Worm (Caenorhabditis elegans) whole organism, mixed stage, embryonic: ENCODE measurements around the gene C32D5.8.

Experiments used
- M03D4.4 ChIP-seq: sonication (generic microtip); optimal IDR thresholded peaks from 2 replicates; lab custom pipeline; 2017; ENCODE audit warnings: mild to moderate bottlenecking, missing genetic modification characterization, missing compliant biosample characterization
- bed-3 ChIP-seq: fragments of 200-800 bp; sonication (Bioruptor generic); optimal IDR thresholded peaks from 3 replicates; lab custom pipeline; 2018; ENCODE audit warnings: mild to moderate bottlenecking, missing genetic modification characterization, moderate library complexity, missing compliant biosample characterization
- blmp-1 ChIP-seq: fragments of 150-350 bp; optimal IDR thresholded peaks from 2 replicates; lab custom pipeline; 2014; ENCODE audit warnings: missing biosample characterization, missing genetic modification characterization
- ceh-39 ChIP-seq: fragments of 150-350 bp; optimal IDR thresholded peaks from 2 replicates; lab custom pipeline; 2014; ENCODE audit warnings: missing biosample characterization, missing genetic modification characterization
- ceh-43 ChIP-seq: fragments of 200-800 bp; sonication (Bioruptor generic); optimal IDR thresholded peaks from 2 replicates; lab custom pipeline; 2018; ENCODE audit warnings: mild to moderate bottlenecking, missing genetic modification characterization, moderate library complexity, missing compliant biosample characterization
- ceh-83 ChIP-seq: fragments of 200-800 bp; sonication (Bioruptor generic); optimal IDR thresholded peaks from 2 replicates; lab custom pipeline; 2018; ENCODE audit warnings: mild to moderate bottlenecking, missing genetic modification characterization, missing compliant biosample characterization
- ces-1 ChIP-seq: fragments of 150-350 bp; optimal IDR thresholded peaks from 2 replicates; lab custom pipeline; 2014; ENCODE audit warnings: missing biosample characterization, missing genetic modification reagents, missing genetic modification characterization
- cnd-1 ChIP-seq: fragments of 200-800 bp; sonication (Bioruptor generic); optimal IDR thresholded peaks from 2 replicates; lab custom pipeline; 2018; ENCODE audit warnings: mild to moderate bottlenecking, missing genetic modification characterization, missing compliant biosample characterization
- drap-1 ChIP-seq: fragments of 200-800 bp; sonication (Bioruptor generic); optimal IDR thresholded peaks from 3 replicates; lab custom pipeline; 2018; ENCODE audit warnings: mild to moderate bottlenecking, missing genetic modification characterization, missing compliant biosample characterization
- elt-1 ChIP-seq: sonication (generic microtip); optimal IDR thresholded peaks from 2 replicates; lab custom pipeline; 2017; ENCODE audit warnings: missing genetic modification characterization, mild to moderate bottlenecking, missing compliant biosample characterization, antibody characterized with exemption, moderate library complexity, borderline replicate concordance; ENCODE audit not compliant: insufficient read depth
- elt-3 ChIP-seq: fragments of 150-350 bp; optimal IDR thresholded peaks from 2 replicates; lab custom pipeline; 2014; ENCODE audit warnings: missing biosample characterization, missing genetic modification characterization
- flh-1 ChIP-seq: fragments of 200-800 bp; sonication (Bioruptor generic); optimal IDR thresholded peaks from 2 replicates; lab custom pipeline; 2018; ENCODE audit warnings: mild to moderate bottlenecking, missing genetic modification characterization, moderate library complexity, missing compliant biosample characterization
- ham-2 ChIP-seq: fragments of 200-800 bp; sonication (Bioruptor generic); optimal IDR thresholded peaks from 2 replicates; lab custom pipeline; 2018; ENCODE audit warnings: mild to moderate bottlenecking, missing genetic modification characterization, missing compliant biosample characterization
- lin-13 ChIP-seq: fragments of 150-350 bp; optimal IDR thresholded peaks from 2 replicates; lab custom pipeline; 2014; ENCODE audit warnings: missing biosample characterization, missing genetic modification characterization
- lin-32 ChIP-seq: fragments of 200-800 bp; sonication (Bioruptor generic); optimal IDR thresholded peaks from 2 replicates; lab custom pipeline; 2018; ENCODE audit warnings: mild to moderate bottlenecking, missing genetic modification characterization, missing compliant biosample characterization
- lsy-2 ChIP-seq: fragments of 150-350 bp; optimal IDR thresholded peaks from 2 replicates; lab custom pipeline; 2014; ENCODE audit warnings: missing biosample characterization, missing genetic modification characterization
- mab-5 ChIP-seq: fragments of 150-350 bp; optimal IDR thresholded peaks from 2 replicates; lab custom pipeline; 2014; ENCODE audit warnings: missing biosample characterization, missing genetic modification characterization
- mep-1 ChIP-seq: fragments of 150-350 bp; optimal IDR thresholded peaks from 2 replicates; lab custom pipeline; 2017; ENCODE audit warnings: missing biosample characterization, missing genetic modification reagents, missing genetic modification characterization, inconsistent platforms
- mls-2 ChIP-seq: sonication (generic microtip); optimal IDR thresholded peaks from 2 replicates; lab custom pipeline; 2016; ENCODE audit warnings: mild to moderate bottlenecking, missing genetic modification characterization, moderate library complexity, missing compliant biosample characterization
- nhr-12 ChIP-seq: fragments of 150-350 bp; optimal IDR thresholded peaks from 2 replicates; lab custom pipeline; 2014; ENCODE audit warnings: missing biosample characterization, missing genetic modification characterization
- nhr-2 ChIP-seq: fragments of 150-350 bp; optimal IDR thresholded peaks from 2 replicates; lab custom pipeline; 2014; ENCODE audit warnings: missing biosample characterization, missing genetic modification characterization
- nhr-237 ChIP-seq: fragments of 150-350 bp; optimal IDR thresholded peaks from 2 replicates; lab custom pipeline; 2014; ENCODE audit warnings: missing biosample characterization, missing genetic modification characterization
- nhr-28 ChIP-seq: fragments of 150-350 bp; optimal IDR thresholded peaks from 2 replicates; lab custom pipeline; 2014; ENCODE audit warnings: missing biosample characterization, missing genetic modification characterization
- nhr-76 ChIP-seq: sonication (generic microtip); optimal IDR thresholded peaks from 2 replicates; lab custom pipeline; 2017; ENCODE audit warnings: missing biosample characterization, missing genetic modification characterization
- pha-4 ChIP-seq: fragments of 150-350 bp; optimal IDR thresholded peaks from 2 replicates; lab custom pipeline; 2018; ENCODE audit warnings: missing biosample characterization, missing genetic modification reagents, missing genetic modification characterization
- sem-2 ChIP-seq: fragments of 200-800 bp; sonication (Bioruptor generic); optimal IDR thresholded peaks from 2 replicates; lab custom pipeline; 2018; ENCODE audit warnings: mild to moderate bottlenecking, missing genetic modification characterization, missing compliant biosample characterization
- snpc-4 ChIP-seq: fragments of 150-350 bp; optimal IDR thresholded peaks from 2 replicates; lab custom pipeline; 2014; ENCODE audit warnings: missing biosample characterization, missing genetic modification characterization
- sptf-1 ChIP-seq: sonication (generic microtip); optimal IDR thresholded peaks from 2 replicates; lab custom pipeline; 2017; ENCODE audit warnings: mild to moderate bottlenecking, missing genetic modification characterization, moderate library complexity, missing compliant biosample characterization
- tbx-8 ChIP-seq: fragments of 200-800 bp; sonication (Bioruptor generic); optimal IDR thresholded peaks from 2 replicates; lab custom pipeline; 2018; ENCODE audit warnings: mild to moderate bottlenecking, missing genetic modification characterization, moderate library complexity, missing compliant biosample characterization
- unc-120 ChIP-seq: sonication (generic microtip); optimal IDR thresholded peaks from 2 replicates; lab custom pipeline; 2017; ENCODE audit warnings: missing genetic modification characterization, missing compliant biosample characterization; ENCODE audit not compliant: poor library complexity, severe bottlenecking
- unc-39 ChIP-seq: fragments of 150-350 bp; optimal IDR thresholded peaks from 2 replicates; lab custom pipeline; 2014; ENCODE audit warnings: missing biosample characterization, missing genetic modification characterization
- unc-62 ChIP-seq: fragments of 150-350 bp; optimal IDR thresholded peaks from 2 replicates; lab custom pipeline; 2014; ENCODE audit warnings: missing biosample characterization, missing genetic modification reagents, missing genetic modification characterization
- zip-8 ChIP-seq: fragments of 150-350 bp; optimal IDR thresholded peaks from 2 replicates; lab custom pipeline; 2014; ENCODE audit warnings: missing biosample characterization, missing genetic modification characterization
- ztf-11 ChIP-seq: fragments of 150-350 bp; optimal IDR thresholded peaks from 2 replicates; lab custom pipeline; 2014; ENCODE audit warnings: missing biosample characterization, missing genetic modification characterization

C32D5.8 gene

DNA sequence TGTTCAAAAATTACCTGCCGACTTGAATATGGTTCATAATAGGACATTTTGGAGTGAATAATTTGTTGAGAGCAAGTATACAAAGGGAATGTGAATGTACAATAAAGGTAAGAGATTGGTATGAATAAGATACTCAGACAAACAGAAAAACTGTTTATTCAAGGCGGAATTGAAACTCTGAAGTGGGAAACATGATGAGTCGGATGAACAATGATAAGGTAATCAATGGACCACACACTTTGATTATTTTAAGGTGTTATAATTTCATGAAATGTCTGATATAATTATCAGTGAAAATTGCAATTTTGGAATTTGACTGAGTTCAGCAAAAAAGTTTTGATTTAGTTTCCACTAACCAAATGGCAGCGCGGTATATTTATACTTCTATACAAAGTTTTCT lies 6.3 kb downstream of the C32D5.8 start:
- TF ChIP-seq tbx-8 (GFP tag; lab: Kevin White, UChicago) (no peak), elt-1 (tag; lab: Kevin White, UChicago) (no peak), ceh-83 (no peak), lin-32 (GFP tag; lab: Kevin White, UChicago) (no peak), lin-13 (no peak), sptf-1 (tag; lab: Kevin White, UChicago) (no peak), unc-39 (tag; lab: Kevin White, UChicago) (no peak), bed-3 (GFP tag; lab: Kevin White, UChicago) (no peak), snpc-4 (tag; lab: Kevin White, UChicago) (no peak), ceh-43 (GFP tag; lab: Kevin White, UChicago) (no peak), mls-2 (tag; lab: Kevin White, UChicago) (no peak), elt-3 (tag; lab: Kevin White, UChicago) (no peak), ceh-39 (tag; lab: Kevin White, UChicago) (no peak)

ce11 chrII:6335358-6335757 lies 10.4 kb downstream of the C32D5.8 start, which contains the start of gene C32D5.14:
C32D5.14 (plus strand) TSS chrII:6335488.
- TF ChIP-seq tbx-8 (GFP tag; lab: Kevin White, UChicago) (no peak), mls-2 (tag; lab: Kevin White, UChicago) (no peak), nhr-2 (tag; lab: Kevin White, UChicago) (no peak), ham-2 (GFP tag; lab: Kevin White, UChicago) (no peak), mep-1 (tag; lab: Kevin White, UChicago) (no peak), sptf-1 (tag; lab: Kevin White, UChicago) (no peak), nhr-28 (tag; lab: Kevin White, UChicago) (no peak), snpc-4 (tag; lab: Kevin White, UChicago) (no peak)

- no peak for TF ChIP-seq blmp-1 (tag; lab: Kevin White, UChicago)
- TF ChIP-seq snpc-4 (tag; lab: Kevin White, UChicago) = no peak
- TF ChIP-seq unc-39 (tag; lab: Kevin White, UChicago) = no peak
- TF ChIP-seq ceh-39 (tag; lab: Kevin White, UChicago) = no peak
- TF ChIP-seq drap-1 = no peak
- TF ChIP-seq ham-2 (GFP tag; lab: Kevin White, UChicago) = no peak
- TF ChIP-seq tbx-8 (GFP tag; lab: Kevin White, UChicago) = no peak
- no peak for TF ChIP-seq mls-2 (tag; lab: Kevin White, UChicago)
- no peak for TF ChIP-seq cnd-1
- no peak for TF ChIP-seq unc-62 (GFP tag; lab: Kevin White, UChicago)
- TF ChIP-seq nhr-12 = no peak
- TF ChIP-seq ces-1 (GFP tag; lab: Kevin White, UChicago) = no peak
- no peak for TF ChIP-seq sem-2 (GFP tag; lab: Kevin White, UChicago)
- no peak for TF ChIP-seq flh-1 (GFP tag; lab: Kevin White, UChicago)
- TF ChIP-seq mep-1 (tag; lab: Kevin White, UChicago) = no peak
- no peak for TF ChIP-seq pha-4
- no peak for TF ChIP-seq bed-3 (GFP tag; lab: Kevin White, UChicago)
- TF ChIP-seq ceh-43 (GFP tag; lab: Kevin White, UChicago) = no peak
- TF ChIP-seq, all 35 proteins: peak for 0
These were observed 11.0 kb downstream of the C32D5.8 start for ce11 chrII:6334745-6335260.

ce11 chrII:6333887-6334286 lies 11.9 kb downstream of the C32D5.8 start, which contains the start of gene ttc-39B:
ttc-39B (minus strand) TSS chrII:6333987.
- TF ChIP-seq ceh-39 (tag; lab: Kevin White, UChicago) (no peak), mep-1 (tag; lab: Kevin White, UChicago) (no peak), nhr-76 (no peak), lin-32 (GFP tag; lab: Kevin White, UChicago) (no peak), unc-120 (tag; lab: Kevin White, UChicago) (no peak)
- TF ChIP-seq, all 35 proteins: peak for 0

- no peak for TF ChIP-seq ham-2 (GFP tag; lab: Kevin White, UChicago)
- TF ChIP-seq M03D4.4 (tag; lab: Kevin White, UChicago) = peak; percentile 49
- TF ChIP-seq blmp-1 (tag; lab: Kevin White, UChicago) = no peak
- peak; percentile 31 for TF ChIP-seq unc-120 (tag; lab: Kevin White, UChicago)
- TF ChIP-seq nhr-12 = no peak
- TF ChIP-seq ceh-43 (GFP tag; lab: Kevin White, UChicago) = peak; percentile 66
- TF ChIP-seq elt-1 (tag; lab: Kevin White, UChicago) = peak; percentile 8
- no peak for TF ChIP-seq zip-8 (tag; lab: Kevin White, UChicago)
- TF ChIP-seq elt-3 (tag; lab: Kevin White, UChicago) = no peak
- TF ChIP-seq tbx-8 (GFP tag; lab: Kevin White, UChicago) = no peak
- TF ChIP-seq nhr-76 = no peak
- TF ChIP-seq snpc-4 (tag; lab: Kevin White, UChicago) = no peak
- TF ChIP-seq ceh-39 (tag; lab: Kevin White, UChicago) = peak; percentile 46
- TF ChIP-seq unc-62 (GFP tag; lab: Kevin White, UChicago) = peak; percentile 73
- peak; percentile 75 for TF ChIP-seq ces-1 (GFP tag; lab: Kevin White, UChicago)
- peak; percentile 12 for TF ChIP-seq unc-39 (tag; lab: Kevin White, UChicago)
- peak; percentile 64 for TF ChIP-seq pha-4
- TF ChIP-seq sptf-1 (tag; lab: Kevin White, UChicago) = peak; percentile 82
- no peak for TF ChIP-seq sem-2 (GFP tag; lab: Kevin White, UChicago)
- peak; percentile 76 for TF ChIP-seq lsy-2
- peak; percentile 55 for TF ChIP-seq cnd-1
- TF ChIP-seq mab-5 (tag; lab: Kevin White, UChicago) = no peak
- TF ChIP-seq bed-3 (GFP tag; lab: Kevin White, UChicago) = peak; percentile 10
- TF ChIP-seq lin-32 (GFP tag; lab: Kevin White, UChicago) = no peak
- peak; percentile 71 for TF ChIP-seq nhr-237 (tag; lab: Kevin White, UChicago)
- TF ChIP-seq ztf-11 (tag; lab: Kevin White, UChicago) = peak; percentile 55
- TF ChIP-seq mep-1 (tag; lab: Kevin White, UChicago) = peak; percentile 87
- peak; percentile 87 for TF ChIP-seq lin-13
- no peak for TF ChIP-seq nhr-2 (tag; lab: Kevin White, UChicago)
- peak; percentile 67 for TF ChIP-seq mls-2 (tag; lab: Kevin White, UChicago)
These were observed 14.4 kb downstream of the C32D5.8 start, which contains the start of gene set-4 for ce11 chrII:6331222-6331830. set-4 (minus strand) TSS chrII:6331341.
